Fruit fly (Drosophila melanogaster) Kc167 (cell line): ENCODE results near the gene CG4496.

Experiments
- h ChIP-seq: fragments of >200 bp; optimal IDR thresholded peaks from 3 replicates; lab custom pipeline; 2018; ENCODE audit warnings: missing external identifiers
- psq ChIP-seq: fragments of >200 bp; optimal IDR thresholded peaks from 2 replicates; lab custom pipeline; 2017; ENCODE audit warnings: missing external identifiers

DNA sequence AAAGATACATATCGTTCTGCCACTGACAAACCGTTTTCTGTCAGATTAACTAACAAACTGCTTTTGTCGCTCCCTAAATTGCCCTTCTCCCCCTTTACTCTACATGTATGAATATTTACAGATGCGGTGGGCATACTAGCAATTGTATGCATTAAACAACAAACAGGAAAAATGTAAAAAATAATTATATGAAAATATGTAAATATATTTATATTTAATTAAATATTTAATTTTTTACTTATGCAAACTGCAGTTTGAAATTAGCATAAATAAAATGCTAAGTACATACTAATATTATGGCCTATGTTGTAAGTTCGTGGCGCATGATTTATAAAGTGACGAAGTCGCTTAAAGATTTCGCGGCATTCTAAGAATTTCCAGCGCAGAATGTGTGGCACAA is 39.0 kb downstream of the CG4496 start:
- TF ChIP-seq h (lab: Kevin White, UChicago), result no peak
- TF ChIP-seq psq, result no peak
